Fruit fly (Drosophila melanogaster): ENCODE results near the gene CG8534.

CG8534 gene

dm6 chr3R:9762955-9763931 lies 49.3 kb upstream of the CG8534 start, which contains the start of the genes Snap24 and CG8478 (continued):
- no peak for TF ChIP-seq so (GFP tag; IDR thresholded peaks at IDR 0.05)
- no peak for TF ChIP-seq ranshi (GFP tag; IDR thresholded peaks at IDR 0.05)
- TF ChIP-seq CG32772 (GFP tag; IDR thresholded peaks at IDR 0.05): no peak
- peak; percentile 46; the same call in 1 of the 3 replicates for TF ChIP-seq CG34422 (GFP tag; IDR thresholded peaks at IDR 0.05)
- TF ChIP-seq zfh2 (GFP tag; optimal IDR thresholded peaks at IDR 0.05): no peak
- no peak for TF ChIP-seq corto (GFP tag; optimal IDR thresholded peaks at IDR 0.05)
- TF ChIP-seq CG3838 (GFP tag; optimal IDR thresholded peaks at IDR 0.05): no peak
- peak; percentile 92 for TF ChIP-seq ssp (GFP tag; IDR thresholded peaks at IDR 0.05)
- TF ChIP-seq CG4617 (GFP tag; optimal IDR thresholded peaks at IDR 0.05; ENCODE audit: borderline replicate concordance): peak; percentile 40
- TF ChIP-seq fd102C (GFP tag; optimal IDR thresholded peaks at IDR 0.05): no peak
- TF ChIP-seq E2f1 (GFP tag; IDR thresholded peaks at IDR 0.05): no peak
- TF ChIP-seq CoRest (tag; optimal IDR thresholded peaks at IDR 0.05): peak; percentile 15
- TF ChIP-seq CG12155 (GFP tag; optimal IDR thresholded peaks at IDR 0.05): no peak
- TF ChIP-seq CG18476 (GFP tag; optimal IDR thresholded peaks at IDR 0.05): no peak
- TF ChIP-seq CG5245 (GFP tag; optimal IDR thresholded peaks at IDR 0.05): no peak
- TF ChIP-seq amos (GFP tag; IDR thresholded peaks at IDR 0.05; ENCODE audit: partially characterized antibody): peak; percentile 88
- no peak for TF ChIP-seq cas (GFP tag; IDR thresholded peaks at IDR 0.05)
- TF ChIP-seq Abd-B (GFP tag; optimal IDR thresholded peaks at IDR 0.05): peak; percentile 24
- no peak for TF ChIP-seq stc (GFP tag; IDR thresholded peaks at IDR 0.05)
- TF ChIP-seq lab (GFP tag; optimal IDR thresholded peaks at IDR 0.05): no peak
- no peak for TF ChIP-seq CG15601 (tag; optimal IDR thresholded peaks at IDR 0.05)
- peak; percentile 87 for TF ChIP-seq Dref (GFP tag; IDR thresholded peaks at IDR 0.05)
- no peak for TF ChIP-seq CG1647 (GFP tag; optimal IDR thresholded peaks at IDR 0.05)
- TF ChIP-seq CG6654 (GFP tag; optimal IDR thresholded peaks at IDR 0.05): no peak
- no peak for TF ChIP-seq z (GFP tag; IDR thresholded peaks at IDR 0.05)
- no peak for TF ChIP-seq schlank (tag; optimal IDR thresholded peaks at IDR 0.05)
- no peak for TF ChIP-seq CG3281 (GFP tag; optimal IDR thresholded peaks at IDR 0.05)
- TF ChIP-seq Side (GFP tag; optimal IDR thresholded peaks at IDR 0.05): no peak
- no peak for TF ChIP-seq CG11504 (tag; optimal IDR thresholded peaks at IDR 0.05)
- no peak for TF ChIP-seq Chrac-16 (GFP tag; optimal IDR thresholded peaks at IDR 0.05)
- TF ChIP-seq CG12769 (tag; optimal IDR thresholded peaks at IDR 0.05): no peak
- TF ChIP-seq CG1603 (tag; optimal IDR thresholded peaks at IDR 0.05): peak; percentile 17
- TF ChIP-seq kni (GFP tag; optimal IDR thresholded peaks at IDR 0.05): no peak
- peak; percentile 12 for TF ChIP-seq zen (tag; optimal IDR thresholded peaks at IDR 0.05)
- peak; percentile 14 for TF ChIP-seq CG8924 (tag; optimal IDR thresholded peaks at IDR 0.05)
- no peak for TF ChIP-seq CG10209 (GFP tag; optimal IDR thresholded peaks at IDR 0.05)
- no peak for TF ChIP-seq CG2199 (GFP tag; IDR thresholded peaks at IDR 0.05)
- TF ChIP-seq gcm2 (GFP tag; optimal IDR thresholded peaks at IDR 0.05): no peak
- TF ChIP-seq Blimp-1 (GFP tag; optimal IDR thresholded peaks at IDR 0.05): no peak
- no peak for TF ChIP-seq CG6254 (GFP tag; optimal IDR thresholded peaks at IDR 0.05)
- peak; percentile 2 for TF ChIP-seq mam (GFP tag; optimal IDR thresholded peaks at IDR 0.05)
- TF ChIP-seq p53 (GFP tag; optimal IDR thresholded peaks at IDR 0.05): no peak
- TF ChIP-seq CG13894 (tag; optimal IDR thresholded peaks at IDR 0.05): no peak
- TF ChIP-seq CG4820 (GFP tag; optimal IDR thresholded peaks at IDR 0.05): no peak
- TF ChIP-seq CG8388 (GFP tag; optimal IDR thresholded peaks at IDR 0.05): no peak
- TF ChIP-seq slbo (GFP tag; IDR thresholded peaks at IDR 0.05): peak; percentile 12; the same call in 1 of the 2 replicates
- TF ChIP-seq E2f2 (GFP tag; IDR thresholded peaks at IDR 0.05): peak; percentile 85
- TF ChIP-seq sd (tag; optimal IDR thresholded peaks at IDR 0.05): no peak
- no peak for TF ChIP-seq otp (GFP tag; IDR thresholded peaks at IDR 0.05)

Measured in whole organism, embryonic.